Worm (Caenorhabditis elegans) whole organism, L4/young adult: ENCODE measurements around the gene C14H10.2.

Experiments
- W03F9.2 ChIP-seq: fragments of 150-350 bp; optimal IDR thresholded peaks from 2 replicates; lab custom pipeline; 2014; ENCODE audit warnings: missing biosample characterization, missing genetic modification characterization
- dao-5 ChIP-seq: sonication (generic microtip); optimal IDR thresholded peaks from 2 replicates; lab custom pipeline; 2016; ENCODE audit warnings: missing genotype, missing genetic modification characterization, moderate library complexity, missing compliant biosample characterization
- him-1 ChIP-seq: sonication (generic microtip); optimal IDR thresholded peaks from 2 replicates; lab custom pipeline; 2016; ENCODE audit warnings: missing genotype, missing genetic modification reagents, missing genetic modification characterization, missing compliant biosample characterization

C14H10.2 gene

ce11 chrX:10236844-10237243 lies 15.8 kb downstream of the C14H10.2 start, which contains the start of gene zipt-13:
zipt-13 (minus strand) TSS chrX:10236944.
- TF ChIP-seq him-1 (tag; lab: Kevin White, UChicago) = no peak
- no peak for TF ChIP-seq dao-5 (tag; lab: Kevin White, UChicago)
- TF ChIP-seq W03F9.2 = no peak

ce11 chrX:10232395-10232794 lies 20.3 kb downstream of the C14H10.2 start:
- TF ChIP-seq him-1 (tag; lab: Kevin White, UChicago) = no peak
- no peak for TF ChIP-seq dao-5 (tag; lab: Kevin White, UChicago)
- TF ChIP-seq W03F9.2 = no peak

- no peak for TF ChIP-seq him-1 (tag; lab: Kevin White, UChicago)
- TF ChIP-seq dao-5 (tag; lab: Kevin White, UChicago) = no peak
- no peak for TF ChIP-seq W03F9.2
Measured at ce11 chrX:10230872-10231271, 21.8 kb downstream of the C14H10.2 start.

ce11 chrX:10228094-10228746 lies 24.5 kb downstream of the C14H10.2 start, which contains the start of gene C14H10.3:
C14H10.3 (minus strand) TSS chrX:10228137.
- no peak for TF ChIP-seq W03F9.2
- no peak for TF ChIP-seq dao-5 (tag; lab: Kevin White, UChicago)
- no peak for TF ChIP-seq him-1 (tag; lab: Kevin White, UChicago)

- TF ChIP-seq dao-5 (tag; lab: Kevin White, UChicago) = no peak
- no peak for TF ChIP-seq W03F9.2
- no peak for TF ChIP-seq him-1 (tag; lab: Kevin White, UChicago)
Measured at ce11 chrX:10227217-10227616, 25.5 kb downstream of the C14H10.2 start.

- no peak for TF ChIP-seq dao-5 (tag; lab: Kevin White, UChicago)
- TF ChIP-seq him-1 (tag; lab: Kevin White, UChicago) = no peak
- no peak for TF ChIP-seq W03F9.2
Measured at ce11 chrX:10225845-10226244, 26.8 kb downstream of the C14H10.2 start.

- TF ChIP-seq dao-5 (tag; lab: Kevin White, UChicago) (no peak), W03F9.2 (no peak), him-1 (tag; lab: Kevin White, UChicago) (no peak)
Measured at ce11 chrX:10219184-10219705, 33.4 kb downstream of the C14H10.2 start.

- TF ChIP-seq dao-5 (tag; lab: Kevin White, UChicago) (no peak), him-1 (tag; lab: Kevin White, UChicago) (no peak), W03F9.2 (no peak)
Measured at ce11 chrX:10218779-10219178, 33.9 kb downstream of the C14H10.2 start, which contains the start of gene F44A6.5. F44A6.5 (minus strand) TSS chrX:10218929.

ce11 chrX:10216857-10217256 lies 35.8 kb downstream of the C14H10.2 start:
- no peak for TF ChIP-seq W03F9.2
- TF ChIP-seq him-1 (tag; lab: Kevin White, UChicago) = no peak
- no peak for TF ChIP-seq dao-5 (tag; lab: Kevin White, UChicago)

- TF ChIP-seq dao-5 (tag; lab: Kevin White, UChicago) (no peak), W03F9.2 (no peak), him-1 (tag; lab: Kevin White, UChicago) (no peak)
Measured at ce11 chrX:10216344-10216743, 36.3 kb downstream of the C14H10.2 start.

- TF ChIP-seq W03F9.2 (no peak), dao-5 (tag; lab: Kevin White, UChicago) (no peak), him-1 (tag; lab: Kevin White, UChicago) (no peak)
Measured at ce11 chrX:10215429-10215828, 37.3 kb downstream of the C14H10.2 start, which contains the start of gene F44A6.4. F44A6.4 (minus strand) TSS chrX:10215495.

ce11 chrX:10212469-10212868 lies 40.2 kb downstream of the C14H10.2 start, which contains the start of gene F44A6.3:
F44A6.3 (plus strand) TSS chrX:10212769.
- TF ChIP-seq dao-5 (tag; lab: Kevin White, UChicago) (no peak), him-1 (tag; lab: Kevin White, UChicago) (no peak), W03F9.2 (no peak)

- TF ChIP-seq dao-5 (tag; lab: Kevin White, UChicago) = no peak
- no peak for TF ChIP-seq W03F9.2
- no peak for TF ChIP-seq him-1 (tag; lab: Kevin White, UChicago)
Measured at ce11 chrX:10208481-10208880, 44.2 kb downstream of the C14H10.2 start.

- no peak for TF ChIP-seq dao-5 (tag; lab: Kevin White, UChicago)
- TF ChIP-seq him-1 (tag; lab: Kevin White, UChicago) = no peak
- no peak for TF ChIP-seq W03F9.2
Measured at ce11 chrX:10206008-10206407, 46.7 kb downstream of the C14H10.2 start.
